Worm (Caenorhabditis elegans): ENCODE results near the gene nhr-263.

- TF ChIP-seq unc-55 (GFP tag; optimal IDR thresholded peaks at IDR 0.05) (no peak), dmd-4 (tag; optimal IDR thresholded peaks at IDR 0.05) (no peak), alr-1 (tag; optimal IDR thresholded peaks at IDR 0.05) (no peak), fos-1 (tag; optimal IDR thresholded peaks at IDR 0.05) (no peak), snpc-4 (tag; optimal IDR thresholded peaks at IDR 0.05) (no peak), nhr-12 (tag; optimal IDR thresholded peaks at IDR 0.05) (no peak), nhr-237 (tag; optimal IDR thresholded peaks at IDR 0.05) (no peak), ztf-4 (tag; optimal IDR thresholded peaks at IDR 0.05) (no peak), mbf-1 (tag; optimal IDR thresholded peaks at IDR 0.05) (no peak), F13H6.1 (tag; optimal IDR thresholded peaks at IDR 0.05) (no peak)
Observed at ce11 chrV:7321915-7322314, 19.9 kb downstream of the nhr-263 start, which contains the start of gene F10G2.10.
